Worm (Caenorhabditis elegans): ENCODE measurements around the gene lys-8.

The lys-8 gene

DNA sequence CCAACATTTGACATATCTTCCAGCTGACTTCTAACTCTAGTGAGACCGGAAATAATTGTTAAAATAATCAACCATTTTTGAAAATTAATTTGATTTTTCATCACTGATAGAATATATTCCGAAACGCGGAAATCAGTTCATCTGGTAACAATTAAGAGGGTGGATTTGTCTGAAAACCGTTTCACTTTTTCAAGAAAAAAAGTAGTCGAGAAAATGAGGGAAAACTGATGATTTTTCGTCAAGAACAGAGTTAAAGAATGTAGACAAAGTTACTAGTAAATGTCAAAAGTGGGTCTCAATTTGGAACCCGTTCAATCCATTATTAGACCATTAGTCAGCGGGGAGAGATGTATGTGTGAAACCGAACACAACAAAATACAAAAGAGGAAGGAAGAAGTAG, 17.2 kb downstream of the lys-8 start, which contains the start of gene C17G10.6:
TSS of gene C17G10.6 (minus strand) at position 101 of the 400 bp plus-strand sequence.
- no peak for TF ChIP-seq unc-130 (tag; optimal IDR thresholded peaks at IDR 0.05)
- TF ChIP-seq ztf-11 (tag; optimal IDR thresholded peaks at IDR 0.05) = no peak
- no peak for TF ChIP-seq fkh-8 (tag; optimal IDR thresholded peaks at IDR 0.05)
- no peak for TF ChIP-seq lin-13 (GFP tag; optimal IDR thresholded peaks at IDR 0.05)
- no peak for TF ChIP-seq C16A3.4 (tag; optimal IDR thresholded peaks at IDR 0.05)
- no peak for TF ChIP-seq unc-86 (tag; optimal IDR thresholded peaks at IDR 0.05)
- TF ChIP-seq Y116A8C.19 (tag; optimal IDR thresholded peaks at IDR 0.05; ENCODE audit: borderline replicate concordance) = no peak
- no peak for TF ChIP-seq fkh-4 (tag; optimal IDR thresholded peaks at IDR 0.05; ENCODE audit: borderline replicate concordance)
- TF ChIP-seq ceh-63 (GFP tag; optimal IDR thresholded peaks at IDR 0.05) = no peak
- no peak for TF ChIP-seq F16B12.6 (tag; optimal IDR thresholded peaks at IDR 0.05)
- TF ChIP-seq efl-3 (GFP tag; optimal IDR thresholded peaks at IDR 0.05) = no peak
- no peak for TF ChIP-seq dpl-1 (GFP tag; optimal IDR thresholded peaks at IDR 0.05)
- TF ChIP-seq hlh-4 (tag; optimal IDR thresholded peaks at IDR 0.05) = no peak
- no peak for TF ChIP-seq lin-14 (GFP tag; optimal IDR thresholded peaks at IDR 0.05)
- TF ChIP-seq nhr-19 (GFP tag; conservative IDR thresholded peaks at IDR 0.05) = no peak
- TF ChIP-seq C04F5.9 (tag; optimal IDR thresholded peaks at IDR 0.05) = no peak

DNA sequence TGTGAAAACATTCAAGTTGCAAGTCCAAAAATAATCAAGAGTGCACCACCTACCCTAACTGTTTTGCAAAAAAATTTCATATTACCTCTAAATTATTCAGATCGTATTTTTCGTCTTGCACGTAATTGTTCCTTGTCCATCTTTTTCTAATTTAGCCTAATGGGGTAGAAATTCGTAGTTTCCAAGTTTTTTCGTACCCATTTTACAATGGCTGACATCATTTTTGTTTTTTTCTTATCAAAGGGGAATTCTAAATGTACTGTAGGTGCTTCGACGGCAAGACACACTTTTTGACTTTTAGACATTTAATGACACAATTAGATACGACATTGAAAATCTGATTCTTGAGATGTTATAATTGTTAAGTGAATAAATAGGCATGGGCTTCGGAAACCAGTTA, 18.5 kb downstream of the lys-8 start:
- TF ChIP-seq vab-15 (tag; optimal IDR thresholded peaks at IDR 0.05) (no peak), efl-1 (optimal IDR thresholded peaks at IDR 0.05) (no peak), efl-1 (GFP tag; optimal IDR thresholded peaks at IDR 0.05 in 1 of 2) (peak in 1 of 2 experiments; percentile 68), tbx-2 (tag; optimal IDR thresholded peaks at IDR 0.05) (no peak), ceh-82 (tag; optimal IDR thresholded peaks at IDR 0.05) (no peak), hpl-2 (GFP tag; optimal IDR thresholded peaks at IDR 0.05) (no peak), hlh-17 (GFP tag; optimal IDR thresholded peaks at IDR 0.05; ENCODE audit: borderline replicate concordance) (no peak), zip-4 (GFP tag; optimal IDR thresholded peaks at IDR 0.05) (no peak), nhr-77 (tag; optimal IDR thresholded peaks at IDR 0.05) (no peak), Y116A8C.19 (tag; optimal IDR thresholded peaks at IDR 0.05; ENCODE audit: borderline replicate concordance) (no peak), elt-2 (tag; optimal IDR thresholded peaks at IDR 0.05) (no peak), unc-30 (tag; optimal IDR thresholded peaks at IDR 0.05) (no peak), nhr-47 (tag; optimal IDR thresholded peaks at IDR 0.05) (no peak), sptf-1 (tag; optimal IDR thresholded peaks at IDR 0.05) (no peak), nhr-20 (tag; optimal IDR thresholded peaks at IDR 0.05) (peak; percentile 19), nhr-19 (GFP tag; conservative IDR thresholded peaks at IDR 0.05) (no peak), aly-2 (tag; optimal IDR thresholded peaks at IDR 0.05) (no peak), unc-86 (tag; optimal IDR thresholded peaks at IDR 0.05) (no peak), fos-1 (tag; optimal IDR thresholded peaks at IDR 0.05) (no peak), xbp-1 (tag; optimal IDR thresholded peaks at IDR 0.05) (no peak), nhr-85 (tag) (peak; percentile 61), nhr-76 (tag; optimal IDR thresholded peaks at IDR 0.05) (no peak), lin-35 (GFP tag; optimal IDR thresholded peaks at IDR 0.05) (no peak), lin-15B (tag; optimal IDR thresholded peaks at IDR 0.05) (no peak), lin-14 (GFP tag; optimal IDR thresholded peaks at IDR 0.05) (no peak), rnt-1 (tag; optimal IDR thresholded peaks at IDR 0.05) (no peak), nhr-12 (tag; optimal IDR thresholded peaks at IDR 0.05) (no peak), lir-3 (tag; optimal IDR thresholded peaks at IDR 0.05; ENCODE audit: poor library complexity) (no peak)

DNA sequence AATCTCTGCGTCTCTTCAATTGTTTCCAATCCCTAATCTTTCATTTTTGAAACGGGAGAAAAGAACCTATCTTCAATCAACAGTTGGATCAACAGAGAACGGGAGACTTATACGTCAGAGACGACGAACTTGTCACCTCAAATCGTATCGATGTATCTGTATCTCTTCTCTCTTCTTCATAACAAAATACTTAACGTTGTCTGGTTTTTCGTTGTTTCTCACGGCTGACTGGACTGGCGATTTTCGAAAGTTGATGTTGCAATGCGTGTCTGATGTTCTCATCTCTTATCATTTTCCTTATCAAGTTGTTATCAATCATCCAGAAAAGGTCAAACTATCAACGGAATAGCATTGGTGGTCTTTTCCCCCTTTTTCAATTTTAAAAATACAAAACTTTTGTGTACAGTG, 19.6 kb downstream of the lys-8 start:
- TF ChIP-seq C04F5.9 (tag; optimal IDR thresholded peaks at IDR 0.05) = no peak
- peak; percentile 31 for TF ChIP-seq nhr-237 (tag; optimal IDR thresholded peaks at IDR 0.05)
- no peak for TF ChIP-seq pag-3 (tag; optimal IDR thresholded peaks at IDR 0.05; ENCODE audit: borderline replicate concordance, insufficient read depth)
- peak; percentile 65 for TF ChIP-seq nhr-19 (GFP tag; conservative IDR thresholded peaks at IDR 0.05)
- peak; percentile 56 for TF ChIP-seq C16A3.4 (tag; optimal IDR thresholded peaks at IDR 0.05)
- TF ChIP-seq nhr-28 (tag; optimal IDR thresholded peaks at IDR 0.05) = no peak
- peak; percentile 74 for TF ChIP-seq tbx-2 (tag; optimal IDR thresholded peaks at IDR 0.05)
- no peak for TF ChIP-seq aly-2 (tag; optimal IDR thresholded peaks at IDR 0.05)
- peak in 2 of 3 experiments; percentile 1 to 4 for TF ChIP-seq ceh-82 (tag; optimal IDR thresholded peaks at IDR 0.05)
- TF ChIP-seq vab-15 (tag; optimal IDR thresholded peaks at IDR 0.05) = no peak
- no peak for TF ChIP-seq ztf-11 (tag; optimal IDR thresholded peaks at IDR 0.05)
- TF ChIP-seq swsn-7 (tag; optimal IDR thresholded peaks at IDR 0.05) = no peak
- no peak for TF ChIP-seq lir-3 (tag; optimal IDR thresholded peaks at IDR 0.05; ENCODE audit: poor library complexity)
- no peak for TF ChIP-seq alr-1 (tag; optimal IDR thresholded peaks at IDR 0.05; ENCODE audit: borderline replicate concordance)
- peak; percentile 31 to 72 for TF ChIP-seq lsy-2 (tag; optimal IDR thresholded peaks at IDR 0.05)
- TF ChIP-seq nhr-77 (tag; optimal IDR thresholded peaks at IDR 0.05) = no peak
- no peak for TF ChIP-seq nhr-84 (tag; optimal IDR thresholded peaks at IDR 0.05)
- TF ChIP-seq lin-14 (GFP tag; optimal IDR thresholded peaks at IDR 0.05) = peak; percentile 93
- TF ChIP-seq unc-62 (GFP tag; optimal IDR thresholded peaks at IDR 0.05) = no peak
- peak; percentile 3 for TF ChIP-seq lin-13 (GFP tag; optimal IDR thresholded peaks at IDR 0.05)
- TF ChIP-seq grh-1 (GFP tag; IDR thresholded peaks at IDR 0.05) = peak; percentile 82
